Fruit fly (Drosophila melanogaster) whole organism, wandering third instar larva: ENCODE measurements around the gene jar.

Source experiments
- CG32264 ChIP-seq: fragments of 200-800 bp; sonication (Bioruptor generic); optimal IDR thresholded peaks from 2 replicates; lab custom pipeline; 2016; ENCODE audit warnings: missing biosample characterization, missing genetic modification characterization
- CrebA ChIP-seq: fragments of 200-800 bp; sonication (Bioruptor generic); optimal IDR thresholded peaks from 2 replicates; lab custom pipeline; 2016; ENCODE audit warnings: missing biosample characterization, mild to moderate bottlenecking, missing genetic modification characterization, borderline replicate concordance
- GATAd ChIP-seq: sonication (Bioruptor generic); optimal IDR thresholded peaks from 2 replicates; lab custom pipeline; 2016; ENCODE audit warnings: missing biosample characterization, missing genetic modification characterization
- Hr78 ChIP-seq: fragments of >200 bp; optimal IDR thresholded peaks from 2 replicates; lab custom pipeline; 2017; ENCODE audit warnings: missing biosample characterization, missing genetic modification characterization
- Myc ChIP-seq: fragments of >200 bp; optimal IDR thresholded peaks from 2 replicates; lab custom pipeline; 2017
- fru ChIP-seq: fragments of 200-800 bp; sonication (Bioruptor generic); optimal IDR thresholded peaks from 3 replicates; lab custom pipeline; 2016; ENCODE audit warnings: missing biosample characterization, mild to moderate bottlenecking, missing genetic modification characterization

- no peak for TF ChIP-seq Myc (lab: Kevin White, UChicago)
- TF ChIP-seq GATAd (GFP tag; lab: Kevin White, UChicago), result no peak
- TF ChIP-seq Hr78, result no peak
- peak; percentile 26 for TF ChIP-seq fru (GFP tag; lab: Kevin White, UChicago)
- no peak for TF ChIP-seq CG32264 (GFP tag; lab: Kevin White, UChicago)
- TF ChIP-seq CrebA, result no peak
These were observed 7.2 kb downstream of the jar start for dm6 chr3R:24263588-24264413.
